Worm (Caenorhabditis elegans): ENCODE measurements around the gene F59B1.10.
"Not testable (repeated sequence)": the region's sequence is repeated elsewhere in the genome, so short reads cannot be mapped to it uniquely, and the experiment has no call there.

F59B1.10 gene

ce11 chrV:3620608-3621007 lies 27.2 kb downstream of the F59B1.10 start, which contains the start of gene srx-93:
srx-93 (minus strand) TSS chrV:3620708.
- not testable (repeated sequence) for TF ChIP-seq nhr-90 (tag; optimal IDR thresholded peaks at IDR 0.05; ENCODE audit: poor library complexity); zag-1 (tag; optimal IDR thresholded peaks at IDR 0.05); lir-3 (tag; optimal IDR thresholded peaks at IDR 0.05; ENCODE audit: poor library complexity)

ce11 chrV:3616844-3617243 lies 30.9 kb downstream of the F59B1.10 start:
- TF ChIP-seq efl-1 (optimal IDR thresholded peaks at IDR 0.05), result no peak
- TF ChIP-seq efl-1 (GFP tag; optimal IDR thresholded peaks at IDR 0.05 in 1 of 2), result peak in 1 of 2 experiments; percentile 22
- no peak for TF ChIP-seq nhr-76 (tag; optimal IDR thresholded peaks at IDR 0.05)
- TF ChIP-seq elt-3 (tag; optimal IDR thresholded peaks at IDR 0.05), result peak in 4 of 6 experiments; percentile 47 to 99 (median 65)
- no peak for TF ChIP-seq sptf-1 (tag; optimal IDR thresholded peaks at IDR 0.05)
- peak in 1 of 2 experiments; percentile 30 for TF ChIP-seq lsy-2 (tag; optimal IDR thresholded peaks at IDR 0.05)
- TF ChIP-seq irx-1 (tag; optimal IDR thresholded peaks at IDR 0.05), result no peak
- TF ChIP-seq unc-130 (tag; optimal IDR thresholded peaks at IDR 0.05), result peak; percentile 46
- TF ChIP-seq blmp-1 (tag; optimal IDR thresholded peaks at IDR 0.05), result peak; percentile 69
- TF ChIP-seq mef-2 (tag; optimal IDR thresholded peaks at IDR 0.05), result no peak
- no peak for TF ChIP-seq ceh-90 (tag; optimal IDR thresholded peaks at IDR 0.05)
- TF ChIP-seq fos-1 (tag; optimal IDR thresholded peaks at IDR 0.05), result no peak
- no peak for TF ChIP-seq tbx-2 (tag; optimal IDR thresholded peaks at IDR 0.05)
- no peak for TF ChIP-seq lin-14 (GFP tag; optimal IDR thresholded peaks at IDR 0.05)
- TF ChIP-seq nhr-20 (tag; optimal IDR thresholded peaks at IDR 0.05), result peak; percentile 64
- TF ChIP-seq C16A3.4 (tag; optimal IDR thresholded peaks at IDR 0.05), result no peak
- peak in 1 of 2 experiments; percentile 58 for TF ChIP-seq mdl-1 (tag; optimal IDR thresholded peaks at IDR 0.05)
- TF ChIP-seq swsn-7 (tag; optimal IDR thresholded peaks at IDR 0.05), result no peak
- TF ChIP-seq unc-98 (GFP tag; IDR thresholded peaks at IDR 0.05), result no peak

- no peak for TF ChIP-seq ztf-11 (tag; optimal IDR thresholded peaks at IDR 0.05)
- TF ChIP-seq zip-4 (GFP tag; optimal IDR thresholded peaks at IDR 0.05), result no peak
- no peak for TF ChIP-seq aha-1 (tag; optimal IDR thresholded peaks at IDR 0.05)
- no peak for TF ChIP-seq hpl-2 (GFP tag; optimal IDR thresholded peaks at IDR 0.05)
- no peak for TF ChIP-seq efl-1 (optimal IDR thresholded peaks at IDR 0.05)
- peak in 1 of 2 experiments; percentile 61 for TF ChIP-seq efl-1 (GFP tag; optimal IDR thresholded peaks at IDR 0.05 in 1 of 2)
- TF ChIP-seq sox-4 (tag; optimal IDR thresholded peaks at IDR 0.05), result no peak
- no peak for TF ChIP-seq jun-1 (tag; optimal IDR thresholded peaks at IDR 0.05)
- no peak for TF ChIP-seq nhr-90 (tag; optimal IDR thresholded peaks at IDR 0.05; ENCODE audit: poor library complexity)
- TF ChIP-seq blmp-1 (tag; optimal IDR thresholded peaks at IDR 0.05), result peak; percentile 78
Observed at ce11 chrV:3614397-3614796, 33.4 kb downstream of the F59B1.10 start, which contains the start of gene T22F3.11. T22F3.11 (minus strand) TSS chrV:3614553.

- no peak for TF ChIP-seq lin-15B (tag; optimal IDR thresholded peaks at IDR 0.05)
- no peak for TF ChIP-seq swsn-7 (tag; optimal IDR thresholded peaks at IDR 0.05)
- TF ChIP-seq lsy-2 (tag; optimal IDR thresholded peaks at IDR 0.05), result no peak
- TF ChIP-seq efl-1 (optimal IDR thresholded peaks at IDR 0.05), result no peak
- peak in 1 of 2 experiments; percentile 26 for TF ChIP-seq efl-1 (GFP tag; optimal IDR thresholded peaks at IDR 0.05 in 1 of 2)
Observed at ce11 chrV:3613042-3613441, 34.7 kb downstream of the F59B1.10 start.

ce11 chrV:3611654-3612053 lies 36.1 kb downstream of the F59B1.10 start, which contains the start of gene T22F3.10:
T22F3.10 (minus strand) TSS chrV:3611754.
- no peak for TF ChIP-seq ets-5 (GFP tag; IDR thresholded peaks at IDR 0.05)
- no peak for TF ChIP-seq ceh-8 (GFP tag; optimal IDR thresholded peaks at IDR 0.05)

ce11 chrV:3610709-3611108 lies 37.1 kb downstream of the F59B1.10 start:
- TF ChIP-seq fkh-10 (GFP tag; optimal IDR thresholded peaks at IDR 0.05) (no peak), hlh-4 (tag; optimal IDR thresholded peaks at IDR 0.05) (no peak), swsn-7 (tag; optimal IDR thresholded peaks at IDR 0.05) (no peak), nhr-77 (tag; optimal IDR thresholded peaks at IDR 0.05) (no peak), elt-3 (tag; optimal IDR thresholded peaks at IDR 0.05) (peak in 5 of 6 experiments; percentile 36 to 99 (median 89)), fkh-8 (tag; optimal IDR thresholded peaks at IDR 0.05) (no peak), lir-3 (tag; optimal IDR thresholded peaks at IDR 0.05; ENCODE audit: poor library complexity) (no peak), blmp-1 (tag; optimal IDR thresholded peaks at IDR 0.05) (peak; percentile 84), zag-1 (tag; optimal IDR thresholded peaks at IDR 0.05) (no peak), C16A3.4 (tag; optimal IDR thresholded peaks at IDR 0.05) (peak; percentile 40), ztf-11 (tag; optimal IDR thresholded peaks at IDR 0.05) (no peak), ama-1 (optimal IDR thresholded peaks at IDR 0.05) (no peak), efl-1 (optimal IDR thresholded peaks at IDR 0.05) (no peak), efl-1 (GFP tag; optimal IDR thresholded peaks at IDR 0.05 in 1 of 2) (no peak), nhr-76 (tag; optimal IDR thresholded peaks at IDR 0.05) (no peak), xbp-1 (tag; optimal IDR thresholded peaks at IDR 0.05) (no peak), snu-23 (GFP tag; optimal IDR thresholded peaks at IDR 0.05) (no peak), unc-130 (tag; optimal IDR thresholded peaks at IDR 0.05) (peak; percentile 87), efl-3 (GFP tag; optimal IDR thresholded peaks at IDR 0.05) (no peak), dpl-1 (GFP tag; optimal IDR thresholded peaks at IDR 0.05) (peak in 1 of 3 experiments; percentile 15), C34B4.2 (tag; optimal IDR thresholded peaks at IDR 0.05) (no peak), nhr-84 (tag; optimal IDR thresholded peaks at IDR 0.05) (no peak)

Data from whole organism, L1 larva.